Fruit fly (Drosophila melanogaster) S2 (cell line): ENCODE measurements around the gene ND-ASHI.

Source experiments
- CG8478 ChIP-seq: fragments of >200 bp; optimal IDR thresholded peaks from 2 replicates; lab custom pipeline; 2018
- CTCF ChIP-seq, 2 experiments: fragments of >200 bp; optimal IDR thresholded peaks; 2 replicates each; lab custom pipeline; 2018

The ND-ASHI gene

DNA sequence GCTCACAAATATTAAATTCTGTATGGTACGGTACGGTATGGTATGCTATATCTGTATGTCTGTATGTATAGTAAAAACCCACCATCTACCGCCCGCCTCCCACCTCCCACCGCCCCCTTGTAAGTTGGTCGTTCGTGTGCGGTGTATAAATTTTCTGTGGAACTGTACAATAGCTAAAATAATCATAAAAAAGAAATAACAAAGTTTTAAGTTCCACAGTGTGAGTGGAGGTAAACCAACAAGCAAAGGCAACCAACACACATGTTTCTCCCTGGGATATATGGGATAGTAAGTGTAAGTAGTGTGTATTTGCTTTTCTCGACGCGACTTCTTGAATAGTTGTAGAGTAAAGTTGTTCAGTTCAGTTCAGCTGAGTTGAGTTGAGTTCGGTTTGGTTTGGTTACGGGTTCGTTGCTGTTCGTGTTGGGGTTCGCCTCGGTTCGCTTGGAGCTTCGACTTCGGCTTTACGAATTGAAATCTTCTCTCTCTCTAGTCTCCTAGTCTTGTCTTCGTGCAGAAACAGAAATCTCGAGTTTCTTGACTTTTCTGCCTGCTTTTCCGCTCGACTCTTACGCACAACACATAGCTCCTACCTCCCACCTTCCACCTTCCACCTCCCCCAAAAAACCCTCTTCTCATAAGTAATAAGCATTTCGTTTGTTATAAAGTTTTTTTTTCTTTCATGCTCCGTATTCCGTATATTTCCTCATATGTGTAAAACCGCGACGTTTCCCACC is 27.8 kb upstream of the ND-ASHI start:
- TF ChIP-seq CG8478 (lab: Kevin White, UChicago) (no peak), CTCF (optimal IDR thresholded peaks at IDR 0.05; lab: Kevin White, UChicago) (no peak)

DNA sequence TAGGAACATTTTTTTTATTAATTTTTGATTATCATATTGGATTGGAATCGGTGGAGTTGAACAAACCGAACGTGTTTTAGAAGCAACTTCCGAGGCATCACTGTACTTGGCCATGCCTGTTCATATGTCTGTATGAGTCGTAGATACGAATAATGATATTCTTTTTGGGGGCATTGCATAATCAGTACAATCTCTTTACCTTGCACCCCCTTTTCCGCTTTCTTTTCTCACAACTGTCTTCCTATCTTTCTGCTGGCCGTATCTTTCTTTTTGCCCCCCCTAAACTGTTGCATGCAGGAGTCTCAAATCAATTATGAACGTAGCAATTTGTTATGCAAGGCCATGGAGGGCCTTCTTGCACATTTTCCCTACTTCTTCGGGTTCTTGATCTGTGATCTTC is 27.0 kb upstream of the ND-ASHI start:
- TF ChIP-seq CG8478 (lab: Kevin White, UChicago) (no peak), CTCF (optimal IDR thresholded peaks at IDR 0.05; lab: Kevin White, UChicago) (no peak)

DNA sequence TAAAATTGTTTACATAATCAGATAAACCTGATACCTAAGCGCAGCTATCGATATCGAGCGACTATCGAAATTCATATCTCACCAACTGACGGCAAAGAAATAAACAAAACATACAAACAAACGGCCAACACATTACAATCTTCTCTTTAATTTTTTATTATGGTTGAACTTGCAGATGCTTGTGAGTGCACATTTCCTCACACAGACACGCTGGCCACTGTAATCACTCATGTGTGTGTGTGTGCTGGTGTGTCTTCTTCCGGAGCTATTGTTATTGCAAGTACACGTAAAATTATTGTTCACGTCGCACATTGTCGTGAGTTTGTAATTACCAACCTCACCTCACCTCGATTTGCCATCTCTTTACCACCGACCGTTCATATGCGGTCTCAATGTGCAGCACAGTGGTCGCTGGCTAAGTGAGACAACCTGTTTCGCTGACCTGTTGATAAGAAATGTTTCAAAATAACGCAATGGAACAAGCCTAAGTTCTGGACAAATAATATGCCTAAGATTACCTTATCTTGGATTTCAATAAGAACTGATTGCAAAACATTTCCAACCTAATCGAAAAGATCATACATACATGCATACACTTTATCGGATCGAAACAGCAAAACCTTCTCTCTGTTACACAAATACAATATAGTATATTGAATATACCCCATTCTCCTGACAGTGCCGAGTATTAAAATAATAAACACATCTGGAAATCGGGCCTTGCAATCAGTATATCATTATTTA is 26.3 kb upstream of the ND-ASHI start:
- TF ChIP-seq CTCF (optimal IDR thresholded peaks at IDR 0.05; lab: Kevin White, UChicago) (no peak), CG8478 (lab: Kevin White, UChicago) (no peak)

DNA sequence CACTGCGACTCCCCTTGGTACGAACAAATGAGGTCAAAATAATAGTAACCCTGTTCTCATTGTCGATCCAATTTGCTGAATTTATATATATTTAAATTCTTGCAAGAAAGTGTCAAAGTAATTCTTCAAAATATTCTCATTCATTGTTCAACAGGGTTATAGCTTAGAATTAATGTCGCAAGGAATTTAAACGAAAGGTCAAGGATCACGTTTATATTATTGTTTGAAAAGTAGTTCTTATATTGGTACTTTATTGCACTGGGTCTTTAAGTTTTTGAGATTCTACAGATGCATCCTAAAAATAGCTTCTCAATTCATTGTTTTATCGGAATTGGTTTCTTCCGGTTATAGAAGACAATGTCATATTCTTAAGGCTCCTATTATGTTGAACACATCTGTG is 25.0 kb upstream of the ND-ASHI start:
- TF ChIP-seq CTCF (optimal IDR thresholded peaks at IDR 0.05; lab: Kevin White, UChicago) (no peak), CG8478 (lab: Kevin White, UChicago) (no peak)

DNA sequence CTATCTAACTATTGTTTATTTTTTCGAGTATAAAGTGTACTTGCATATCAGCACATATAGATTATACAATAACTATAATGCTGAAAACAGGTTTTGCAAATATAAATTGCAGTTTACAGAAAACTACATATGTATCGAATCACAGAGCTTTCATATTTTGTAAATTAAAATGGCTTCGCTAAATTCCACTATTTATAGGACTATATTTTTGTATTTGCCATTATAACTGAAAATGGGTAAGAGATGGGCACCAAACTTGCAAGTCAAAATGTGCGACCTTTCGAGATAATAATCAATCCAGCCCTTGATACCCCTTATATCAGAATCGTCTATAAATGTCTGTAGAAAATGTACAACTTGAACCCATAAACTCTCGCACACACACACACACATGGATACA is 24.3 kb upstream of the ND-ASHI start:
- no peak for TF ChIP-seq CG8478 (lab: Kevin White, UChicago)
- no peak for TF ChIP-seq CTCF (optimal IDR thresholded peaks at IDR 0.05; lab: Kevin White, UChicago)

DNA sequence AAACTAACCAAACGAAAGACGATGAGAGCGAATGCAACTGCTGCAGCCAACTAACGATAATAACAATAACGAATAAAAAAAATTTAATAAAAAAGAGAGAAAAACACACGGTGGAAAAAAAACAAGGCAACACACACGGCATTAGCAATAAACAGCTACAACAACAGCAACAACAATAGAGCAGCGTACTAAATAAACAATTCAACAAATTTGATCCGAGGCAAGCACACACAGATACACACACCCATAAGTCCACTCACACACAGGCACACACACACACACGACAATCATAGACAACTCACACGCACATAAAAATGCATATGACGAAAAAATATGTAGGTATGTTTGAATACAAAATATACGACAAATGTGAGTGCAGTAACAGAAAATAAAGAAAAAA is 23.7 kb upstream of the ND-ASHI start:
- no peak for TF ChIP-seq CTCF (optimal IDR thresholded peaks at IDR 0.05; lab: Kevin White, UChicago)
- TF ChIP-seq CG8478 (lab: Kevin White, UChicago), result no peak

DNA sequence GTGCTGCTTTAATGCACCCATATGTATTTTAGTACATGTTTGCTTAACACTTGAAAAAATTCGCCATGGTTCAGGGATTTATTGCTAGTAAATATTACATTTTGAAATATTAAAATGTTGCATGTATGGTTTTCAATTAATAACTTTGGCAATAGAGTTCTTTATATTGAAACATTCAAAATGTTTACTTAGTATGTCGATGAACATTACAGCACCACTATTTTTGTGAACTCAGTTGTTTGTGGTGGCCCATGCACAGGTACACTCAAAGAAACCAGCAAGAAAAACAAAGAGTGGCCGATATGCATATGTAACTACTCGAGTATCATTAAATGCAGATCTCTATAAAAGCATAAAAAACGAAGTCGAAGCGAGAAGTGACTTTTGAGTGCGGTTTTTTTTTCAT is 23.1 kb upstream of the ND-ASHI start:
- TF ChIP-seq CG8478 (lab: Kevin White, UChicago) (no peak), CTCF (optimal IDR thresholded peaks at IDR 0.05; lab: Kevin White, UChicago) (no peak)

DNA sequence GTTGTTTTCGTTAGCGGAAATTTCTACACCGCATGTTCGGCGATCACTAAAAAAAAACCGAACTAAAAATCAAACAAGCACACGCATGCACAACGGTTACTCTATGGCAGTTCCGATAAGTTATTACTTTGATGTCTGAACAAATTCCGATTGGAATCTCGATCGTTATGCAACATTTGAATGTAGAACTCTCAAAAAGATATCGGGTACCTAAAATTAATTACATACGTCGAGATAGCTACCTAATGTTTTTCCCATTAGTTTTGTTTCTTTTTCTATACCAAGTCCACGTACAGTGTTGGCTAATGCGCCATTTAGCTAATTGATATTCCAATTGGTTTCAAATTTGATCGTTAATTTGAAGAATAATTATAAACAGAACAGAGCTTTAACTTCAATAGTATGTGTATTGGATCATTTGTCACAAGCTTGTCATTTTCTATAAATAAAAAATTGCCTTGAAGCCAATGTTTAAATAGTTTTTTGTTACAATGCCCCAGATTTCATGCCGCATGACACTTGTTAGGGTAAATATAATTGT is 22.1 kb upstream of the ND-ASHI start:
- TF ChIP-seq CG8478 (lab: Kevin White, UChicago) (no peak), CTCF (optimal IDR thresholded peaks at IDR 0.05; lab: Kevin White, UChicago) (no peak)

DNA sequence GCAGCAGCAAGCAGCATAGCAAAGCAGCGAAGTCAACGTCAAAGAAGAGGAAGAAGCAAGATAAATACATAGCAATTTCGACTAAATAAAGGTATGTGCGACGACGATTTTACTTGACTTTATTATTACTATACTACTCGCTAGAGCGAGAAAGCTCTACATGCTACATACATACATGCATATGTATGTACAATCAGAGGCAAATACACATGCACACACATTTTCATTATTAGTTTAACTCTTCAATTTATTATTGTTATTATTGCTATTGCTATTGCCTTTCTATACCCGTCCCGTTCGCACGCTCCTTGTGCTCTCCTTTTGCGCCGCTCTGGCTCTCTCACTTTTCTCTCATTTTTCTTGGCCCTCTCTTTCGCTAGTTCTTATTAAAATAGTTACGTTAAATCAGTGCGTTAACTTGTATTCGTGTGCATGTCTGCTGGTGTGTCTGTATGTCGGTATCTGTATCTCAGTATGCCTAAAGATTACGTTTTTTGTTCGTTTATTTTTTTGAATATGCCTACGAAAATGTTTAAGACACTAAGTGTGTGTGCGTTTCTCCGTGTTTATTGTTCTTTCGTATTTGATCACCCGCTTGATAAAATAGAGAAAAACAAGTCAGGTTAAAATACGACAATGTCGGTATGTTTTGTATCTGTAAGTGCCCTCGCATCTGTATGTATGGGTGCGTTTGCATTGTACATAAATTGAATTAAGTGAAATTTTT is 21.5 kb upstream of the ND-ASHI start:
- TF ChIP-seq CG8478 (lab: Kevin White, UChicago) (no peak), CTCF (optimal IDR thresholded peaks at IDR 0.05; lab: Kevin White, UChicago) (no peak)

DNA sequence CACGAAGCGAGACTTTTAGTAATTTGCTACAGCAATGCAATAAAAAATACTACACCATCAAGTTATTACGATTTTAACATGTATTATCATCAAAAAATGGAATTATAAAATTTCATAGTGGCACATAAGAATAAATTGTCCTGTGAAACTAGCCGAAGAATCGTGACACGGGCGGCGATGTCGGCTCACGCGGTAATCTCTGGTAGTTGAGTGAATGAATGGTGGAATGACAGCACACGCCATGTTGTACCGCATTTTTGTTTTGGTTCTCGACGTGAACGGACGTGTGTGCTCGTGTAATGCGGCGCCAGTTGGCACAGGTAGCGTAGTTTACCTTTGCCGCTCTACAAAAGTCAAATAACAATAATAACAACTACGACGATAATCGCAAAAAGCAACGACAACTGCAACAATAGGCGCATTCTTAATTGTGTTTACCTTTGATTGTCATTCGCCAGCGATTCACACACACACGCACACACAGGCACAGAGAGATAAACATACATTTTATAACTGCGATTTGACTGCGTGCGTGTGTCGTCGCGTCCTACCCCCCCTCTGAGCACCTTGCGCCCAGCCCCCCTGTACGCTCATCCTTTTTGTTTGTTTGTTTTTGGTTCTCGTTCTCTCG is 20.5 kb upstream of the ND-ASHI start, which contains the start of gene CG14441:
Gene CG14441, plus strand, starts transcription at position 254 of the 631 bp plus-strand sequence.
- no peak for TF ChIP-seq CTCF (optimal IDR thresholded peaks at IDR 0.05; lab: Kevin White, UChicago)

DNA sequence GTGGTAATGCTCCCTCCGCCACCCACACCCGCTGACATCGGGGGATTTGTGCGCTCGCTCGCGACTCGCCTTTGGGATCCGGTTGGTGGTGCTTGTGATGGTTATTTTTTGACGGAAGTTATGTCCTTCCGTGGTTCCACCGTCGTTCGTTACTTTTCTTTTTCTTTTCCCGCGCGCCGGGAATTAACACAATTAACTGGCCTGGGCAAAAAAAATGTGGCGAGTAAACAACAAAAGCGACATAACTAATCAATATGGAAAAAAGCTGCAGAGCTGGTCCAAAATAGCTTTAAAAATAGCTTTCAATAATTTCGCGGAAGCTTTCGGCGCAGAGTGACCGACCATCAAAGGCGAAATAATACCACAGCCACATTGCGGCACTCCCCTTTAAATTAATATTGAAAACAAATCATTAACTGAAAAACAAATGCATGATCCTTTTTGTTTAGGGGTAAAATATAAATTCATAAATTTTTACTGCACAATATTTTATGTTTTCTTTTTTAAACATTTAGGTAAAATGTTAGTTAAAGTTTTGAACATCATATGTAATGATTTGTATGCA is 19.4 kb upstream of the ND-ASHI start, which contains the start of gene CG14440:
Gene CG14440, minus strand, starts transcription at position 320 of the 565 bp plus-strand sequence.
- TF ChIP-seq CTCF (optimal IDR thresholded peaks at IDR 0.05; lab: Kevin White, UChicago) (no peak), CG8478 (lab: Kevin White, UChicago) (no peak)

DNA sequence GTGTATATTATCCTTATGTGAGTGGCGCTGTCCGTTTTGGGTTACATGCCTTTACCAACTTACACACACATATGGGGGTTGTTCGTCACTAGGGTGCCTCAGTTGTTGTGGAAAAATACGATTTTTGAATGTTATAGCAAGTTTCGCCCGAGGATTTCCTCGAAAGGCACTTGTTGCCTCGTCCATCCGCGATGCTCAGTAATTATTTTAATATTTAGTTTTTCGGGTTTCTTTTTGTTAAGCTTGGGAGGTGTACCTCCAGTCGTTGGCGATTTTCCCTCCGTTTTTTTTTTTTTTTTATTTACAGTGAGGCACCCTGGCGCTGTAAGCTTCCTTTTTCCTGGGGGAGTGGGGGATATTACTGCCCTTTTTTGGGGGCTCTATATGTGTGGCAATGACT is 17.5 kb upstream of the ND-ASHI start:
- TF ChIP-seq CTCF (optimal IDR thresholded peaks at IDR 0.05; lab: Kevin White, UChicago) (no peak), CG8478 (lab: Kevin White, UChicago) (no peak)

DNA sequence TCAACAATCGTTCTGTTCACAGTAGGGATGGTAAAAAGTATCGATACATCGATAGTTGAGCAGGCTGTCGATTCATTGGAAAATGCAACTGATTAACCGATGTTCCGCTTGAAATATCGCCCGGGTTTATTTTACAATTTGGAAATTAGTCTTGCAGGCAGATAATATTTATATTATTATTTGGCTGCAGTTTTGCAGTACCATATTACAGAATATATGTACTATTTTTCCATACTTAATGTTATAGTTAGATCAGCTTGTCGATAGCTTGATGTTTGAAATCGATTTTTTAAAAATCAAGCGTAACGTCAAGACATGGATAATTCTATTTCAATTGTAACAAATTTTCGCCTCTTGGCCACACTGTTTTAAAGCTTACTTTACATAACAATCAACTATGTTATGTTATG is 16.1 kb upstream of the ND-ASHI start, which contains the start of gene CG14442:
Gene CG14442, minus strand, starts transcription at position 29 of the 410 bp plus-strand sequence.
- TF ChIP-seq CTCF (optimal IDR thresholded peaks at IDR 0.05; lab: Kevin White, UChicago) (no peak), CG8478 (lab: Kevin White, UChicago) (no peak)
